Worm (Caenorhabditis elegans): ENCODE data around the gene ZK637.4.

The ZK637.4 gene

DNA sequence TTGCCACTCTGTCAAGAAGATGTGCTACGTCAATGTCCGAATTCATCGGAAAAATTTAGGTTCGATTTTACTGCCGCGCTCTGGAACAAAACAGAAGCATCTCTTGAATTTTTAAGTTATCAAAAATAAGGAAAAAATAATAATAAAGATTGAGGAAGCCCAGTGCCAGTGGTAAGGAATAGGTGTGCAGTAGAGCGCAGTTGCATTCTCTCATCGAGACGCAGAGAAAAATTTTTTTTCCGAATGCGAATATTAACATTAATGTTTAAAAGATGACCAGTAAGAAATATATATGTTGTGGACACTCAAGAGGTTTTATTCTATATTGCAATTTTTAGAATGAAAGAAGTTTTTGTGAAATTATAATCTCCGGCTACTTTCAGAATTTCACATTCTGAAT lies 45.8 kb upstream of the ZK637.4 start (continued):
- TF ChIP-seq egl-27 (tag; optimal IDR thresholded peaks at IDR 0.05): no peak
- no peak for TF ChIP-seq nhr-77 (tag; optimal IDR thresholded peaks at IDR 0.05)
- no peak for TF ChIP-seq hpl-2 (GFP tag; optimal IDR thresholded peaks at IDR 0.05)
- no peak for TF ChIP-seq ets-5 (GFP tag; IDR thresholded peaks at IDR 0.05)
- TF ChIP-seq sup-37 (GFP tag; optimal IDR thresholded peaks at IDR 0.05): no peak
- no peak for TF ChIP-seq lin-39 (tag; optimal IDR thresholded peaks at IDR 0.05)
- TF ChIP-seq nhr-84 (tag; optimal IDR thresholded peaks at IDR 0.05): no peak
- TF ChIP-seq C04F5.9 (tag; optimal IDR thresholded peaks at IDR 0.05): peak; percentile 26
- no peak for TF ChIP-seq unc-62 (GFP tag; optimal IDR thresholded peaks at IDR 0.05)
- TF ChIP-seq zag-1 (tag; optimal IDR thresholded peaks at IDR 0.05): no peak
- TF ChIP-seq tlp-1 (tag; optimal IDR thresholded peaks at IDR 0.05): no peak
- no peak for TF ChIP-seq ceh-8 (GFP tag; optimal IDR thresholded peaks at IDR 0.05)
- peak; percentile 52 for TF ChIP-seq swsn-7 (tag; optimal IDR thresholded peaks at IDR 0.05)
- peak; percentile 70 for TF ChIP-seq nhr-85 (tag)
- peak; percentile 29 for TF ChIP-seq egl-13 (tag; optimal IDR thresholded peaks at IDR 0.05)
- TF ChIP-seq rnt-1 (tag; optimal IDR thresholded peaks at IDR 0.05): peak; percentile 70
- peak; percentile 23 for TF ChIP-seq irx-1 (tag; optimal IDR thresholded peaks at IDR 0.05)
- peak; percentile 48 for TF ChIP-seq xbp-1 (tag; optimal IDR thresholded peaks at IDR 0.05)
- TF ChIP-seq dpl-1 (GFP tag; optimal IDR thresholded peaks at IDR 0.05): peak; percentile 67 to 80 (median 72)
- no peak for TF ChIP-seq ceh-88 (GFP tag; IDR thresholded peaks at IDR 0.05)
- TF ChIP-seq ztf-4 (tag; optimal IDR thresholded peaks at IDR 0.05): no peak
- no peak for TF ChIP-seq lin-13 (GFP tag; optimal IDR thresholded peaks at IDR 0.05)
- TF ChIP-seq grh-1 (GFP tag; IDR thresholded peaks at IDR 0.05): no peak
- no peak for TF ChIP-seq pag-3 (tag; optimal IDR thresholded peaks at IDR 0.05; ENCODE audit: borderline replicate concordance, insufficient read depth)
- TF ChIP-seq ces-1 (GFP tag; optimal IDR thresholded peaks at IDR 0.05): no peak
- peak; percentile 63 for TF ChIP-seq nhr-47 (tag; optimal IDR thresholded peaks at IDR 0.05)
- TF ChIP-seq mep-1 (tag; optimal IDR thresholded peaks at IDR 0.05): peak; percentile 64
- peak; percentile 2; the same call in 1 of the 2 replicates for TF ChIP-seq isw-1 (GFP tag; IDR thresholded peaks at IDR 0.05)
- TF ChIP-seq skn-1 (tag; optimal IDR thresholded peaks at IDR 0.05): peak; percentile 48
- peak; percentile 1 for TF ChIP-seq fkh-8 (tag; optimal IDR thresholded peaks at IDR 0.05)
- peak; percentile 18 for TF ChIP-seq F16B12.6 (tag; optimal IDR thresholded peaks at IDR 0.05)
- TF ChIP-seq lin-15B (tag; optimal IDR thresholded peaks at IDR 0.05): peak; percentile 63
- TF ChIP-seq C34B4.2 (tag; optimal IDR thresholded peaks at IDR 0.05): no peak
- no peak for TF ChIP-seq zip-4 (GFP tag; optimal IDR thresholded peaks at IDR 0.05)
- no peak for TF ChIP-seq mef-2 (tag; optimal IDR thresholded peaks at IDR 0.05)
- TF ChIP-seq unc-98 (GFP tag; IDR thresholded peaks at IDR 0.05): no peak
- no peak for TF ChIP-seq fkh-10 (GFP tag; optimal IDR thresholded peaks at IDR 0.05)
- peak in 1 of 2 experiments; percentile 15 for TF ChIP-seq mdl-1 (tag; optimal IDR thresholded peaks at IDR 0.05)
- TF ChIP-seq aha-1 (tag; optimal IDR thresholded peaks at IDR 0.05): no peak
- TF ChIP-seq snpc-4 (tag; optimal IDR thresholded peaks at IDR 0.05): no peak
- peak; percentile 66 to 79 for TF ChIP-seq lin-35 (GFP tag; optimal IDR thresholded peaks at IDR 0.05)

DNA sequence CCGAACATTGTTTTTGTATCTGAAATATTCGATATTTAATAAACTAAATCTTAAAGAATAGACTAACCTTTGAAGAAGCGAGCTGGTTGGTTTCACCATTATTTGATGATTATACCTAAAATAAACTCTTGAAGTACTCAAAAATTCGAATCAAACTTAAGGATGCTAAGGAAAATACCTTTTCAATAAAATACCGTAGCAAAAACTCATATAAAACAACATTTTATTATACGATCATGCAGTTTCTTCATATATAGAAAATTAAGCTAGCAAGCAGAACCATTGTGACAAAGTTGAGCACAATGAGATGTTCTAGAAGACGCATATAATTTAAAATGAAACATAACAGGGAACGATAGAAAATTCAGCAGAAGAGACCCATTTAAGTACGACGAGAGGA lies 45.2 kb upstream of the ZK637.4 start, which contains the start of gene F44E2.7:
TSS of gene F44E2.7 (minus strand) at position 101 of the 400 bp plus-strand sequence.
- no peak for TF ChIP-seq mab-9 (GFP tag; IDR thresholded peaks at IDR 0.05)
- TF ChIP-seq ceh-8 (GFP tag; optimal IDR thresholded peaks at IDR 0.05): no peak
- TF ChIP-seq unc-62 (GFP tag; optimal IDR thresholded peaks at IDR 0.05): no peak
- no peak for TF ChIP-seq ztf-4 (tag; optimal IDR thresholded peaks at IDR 0.05)
- no peak for TF ChIP-seq isw-1 (GFP tag; IDR thresholded peaks at IDR 0.05)
- TF ChIP-seq hlh-4 (tag; optimal IDR thresholded peaks at IDR 0.05): no peak
- TF ChIP-seq nhr-20 (tag; optimal IDR thresholded peaks at IDR 0.05): no peak
- TF ChIP-seq mep-1 (tag; optimal IDR thresholded peaks at IDR 0.05): no peak
- no peak for TF ChIP-seq mdl-1 (tag; optimal IDR thresholded peaks at IDR 0.05)
- no peak for TF ChIP-seq unc-130 (tag; optimal IDR thresholded peaks at IDR 0.05)
- no peak for TF ChIP-seq elt-3 (tag; optimal IDR thresholded peaks at IDR 0.05)
- no peak for TF ChIP-seq pag-3 (tag; optimal IDR thresholded peaks at IDR 0.05; ENCODE audit: borderline replicate concordance, insufficient read depth)

All from whole organism, L1 larva.